Fruit fly (Drosophila melanogaster): ENCODE measurements around the gene CG43155.

CG43155 gene

dm6 chrX:11499454-11499853, 39.9 kb downstream of the CG43155 start:
- 0 out of 2 replicates have a peak, but pooled peaks have one; percentile 13 for TF ChIP-seq sob (GFP tag; IDR thresholded peaks at IDR 0.05)
- no peak for TF ChIP-seq fru (optimal IDR thresholded peaks at IDR 0.05)
- TF ChIP-seq Fer3 (tag; optimal IDR thresholded peaks at IDR 0.05) = no peak
- TF ChIP-seq YL-1 (GFP tag; optimal IDR thresholded peaks at IDR 0.05) = no peak
- peak; percentile 33 for TF ChIP-seq bcd (GFP tag; optimal IDR thresholded peaks at IDR 0.05)
- TF ChIP-seq zf30C (GFP tag; optimal IDR thresholded peaks at IDR 0.05) = no peak
- peak; percentile 18 for TF ChIP-seq CG18764 (GFP tag; optimal IDR thresholded peaks at IDR 0.05)
- no peak for TF ChIP-seq Fer2 (tag; optimal IDR thresholded peaks at IDR 0.05)
- TF ChIP-seq fd64A (GFP tag; optimal IDR thresholded peaks at IDR 0.05) = no peak
- peak; percentile 63; the same call in 1 of the 2 replicates for TF ChIP-seq Xrp1 (GFP tag; IDR thresholded peaks at IDR 0.05)
- peak; percentile 29 for TF ChIP-seq CG1602 (GFP tag; optimal IDR thresholded peaks at IDR 0.05)
- no peak for TF ChIP-seq Side (GFP tag; optimal IDR thresholded peaks at IDR 0.05)
- TF ChIP-seq CG7786 (GFP tag; optimal IDR thresholded peaks at IDR 0.05) = no peak
- TF ChIP-seq CG6175 (GFP tag; IDR thresholded peaks at IDR 0.05) = no peak
- peak; percentile 54 for TF ChIP-seq CG32772 (GFP tag; IDR thresholded peaks at IDR 0.05)
- peak; percentile 18 for TF ChIP-seq her (GFP tag; optimal IDR thresholded peaks at IDR 0.05)
- TF ChIP-seq Dek (tag; optimal IDR thresholded peaks at IDR 0.05) = no peak
- TF ChIP-seq CG4707 (GFP tag; optimal IDR thresholded peaks at IDR 0.05) = peak; percentile 15
- no peak for TF ChIP-seq HLH4C (GFP tag; IDR thresholded peaks at IDR 0.05; ENCODE audit: partially characterized antibody)
- no peak for TF ChIP-seq CG8478 (optimal IDR thresholded peaks at IDR 0.05)
- peak; percentile 27 for TF ChIP-seq Hsf (GFP tag; optimal IDR thresholded peaks at IDR 0.05)
- TF ChIP-seq NK7.1 (GFP tag; optimal IDR thresholded peaks at IDR 0.05) = no peak
- peak in 1 of 2 experiments; percentile 6 for TF ChIP-seq Hr51 (GFP tag; optimal IDR thresholded peaks at IDR 0.05)
- no peak for TF ChIP-seq dati (GFP tag; IDR thresholded peaks at IDR 0.05)
- no peak for TF ChIP-seq Stat92E (GFP tag; optimal IDR thresholded peaks at IDR 0.05)
- no peak for TF ChIP-seq CG8290 (GFP tag; optimal IDR thresholded peaks at IDR 0.05)
- TF ChIP-seq CG8290 (tag; optimal IDR thresholded peaks at IDR 0.05) = peak in 1 of 2 experiments; percentile 62
- no peak for TF ChIP-seq CG1832 (GFP tag; optimal IDR thresholded peaks at IDR 0.05)
- peak; percentile 79 for TF ChIP-seq sens (GFP tag)
- TF ChIP-seq HLHmδ (GFP tag; optimal IDR thresholded peaks at IDR 0.05) = no peak
- TF ChIP-seq CG8388 (GFP tag; optimal IDR thresholded peaks at IDR 0.05) = peak; percentile 28
- TF ChIP-seq B-H2 (GFP tag; optimal IDR thresholded peaks at IDR 0.05) = no peak
- no peak for TF ChIP-seq CG10431 (GFP tag; optimal IDR thresholded peaks at IDR 0.05)
- TF ChIP-seq CG34422 (GFP tag; IDR thresholded peaks at IDR 0.05) = no peak
- TF ChIP-seq zfh2 (GFP tag; optimal IDR thresholded peaks at IDR 0.05) = no peak
- peak; percentile 80 for TF ChIP-seq ci (GFP tag; IDR thresholded peaks at IDR 0.05)
- TF ChIP-seq exex (tag; optimal IDR thresholded peaks at IDR 0.05) = no peak
- 0 out of 3 replicates have a peak, but pooled peaks have one; percentile 44 for TF ChIP-seq CG2199 (GFP tag; IDR thresholded peaks at IDR 0.05)
- TF ChIP-seq eyg (GFP tag; optimal IDR thresholded peaks at IDR 0.05) = no peak
- TF ChIP-seq HmgZ (tag; optimal IDR thresholded peaks at IDR 0.05) = no peak
- no peak for TF ChIP-seq Eip74EF (GFP tag; optimal IDR thresholded peaks at IDR 0.05)
- 0 out of 3 replicates have a peak, but pooled peaks have one; percentile 21 for TF ChIP-seq CG7357 (GFP tag; IDR thresholded peaks at IDR 0.05)
- no peak for TF ChIP-seq Sox100B (GFP tag; optimal IDR thresholded peaks at IDR 0.05)
- peak; percentile 29 for TF ChIP-seq CG12391 (tag; optimal IDR thresholded peaks at IDR 0.05)
- no peak for TF ChIP-seq Kr (GFP tag; optimal IDR thresholded peaks at IDR 0.05)
- no peak for TF ChIP-seq Spps (tag; optimal IDR thresholded peaks at IDR 0.05)
- TF ChIP-seq seq (GFP tag; IDR thresholded peaks at IDR 0.05) = no peak
- peak; percentile 14 for TF ChIP-seq Dip3 (GFP tag; optimal IDR thresholded peaks at IDR 0.05)
- TF ChIP-seq twi (tag; optimal IDR thresholded peaks at IDR 0.05) = no peak
- no peak for TF ChIP-seq knrl (GFP tag; IDR thresholded peaks at IDR 0.05; ENCODE audit: partially characterized antibody)
- no peak for TF ChIP-seq cg (GFP tag; optimal IDR thresholded peaks at IDR 0.05)
- TF ChIP-seq MESR4 (GFP tag; optimal IDR thresholded peaks at IDR 0.05) = no peak
